Fruit fly (Drosophila melanogaster) whole organism, wandering third instar larva: ENCODE results near the gene CG43049.

Source experiments
- Abd-B ChIP-seq: fragments of >200 bp; optimal IDR thresholded peaks from 2 replicates; lab custom pipeline; 2017; ENCODE audit warnings: missing biosample characterization, missing genetic modification characterization
- CrebA ChIP-seq: fragments of 200-800 bp; sonication (Bioruptor generic); optimal IDR thresholded peaks from 2 replicates; lab custom pipeline; 2016; ENCODE audit warnings: missing biosample characterization, mild to moderate bottlenecking, missing genetic modification characterization, borderline replicate concordance
- Dfd ChIP-seq: fragments of >200 bp; optimal IDR thresholded peaks from 2 replicates; lab custom pipeline; 2017; ENCODE audit warnings: missing biosample characterization, missing genetic modification characterization
- Hnf4 ChIP-seq: fragments of 200-800 bp; sonication (Bioruptor generic); optimal IDR thresholded peaks from 2 replicates; lab custom pipeline; 2016; ENCODE audit warnings: missing biosample characterization, mild to moderate bottlenecking, missing genetic modification characterization
- Jra ChIP-seq: sonication (Bioruptor generic); optimal IDR thresholded peaks from 2 replicates; lab custom pipeline; 2016; ENCODE audit warnings: missing biosample characterization, missing genetic modification characterization
- Myc ChIP-seq: fragments of >200 bp; optimal IDR thresholded peaks from 2 replicates; lab custom pipeline; 2017
- Rel ChIP-seq, 2 experiments: fragments of 200-800 bp; sonication (Bioruptor generic) in 1 of 2; optimal IDR thresholded peaks; 2 replicates in 1 of 2; 3 replicates in 1 of 2; lab custom pipeline; 2016 to 2019; ENCODE audit warnings: mild to moderate bottlenecking in 2 of 2, missing biosample characterization in 2 of 2, missing genetic modification characterization in 2 of 2, moderate library complexity in 1 of 2
- foxo ChIP-seq, 2 experiments: fragments of 200-800 bp; sonication (Bioruptor generic); optimal IDR thresholded peaks; 2 replicates in 1 of 2; 3 replicates in 1 of 2; lab custom pipeline; 2016 to 2017; ENCODE audit warnings: missing biosample characterization in 2 of 2, missing genetic modification characterization in 2 of 2
- lola ChIP-seq: fragments of >200 bp; optimal IDR thresholded peaks from 2 replicates; lab custom pipeline; 2017; ENCODE audit warnings: missing biosample characterization, missing genetic modification characterization
- pan ChIP-seq: fragments of >200 bp; optimal IDR thresholded peaks from 2 replicates; lab custom pipeline; 2017
- psq ChIP-seq: fragments of 200-800 bp; sonication (Bioruptor generic); optimal IDR thresholded peaks from 3 replicates; lab custom pipeline; 2017; ENCODE audit warnings: missing biosample characterization, mild to moderate bottlenecking, missing genetic modification characterization, moderate library complexity
- sage ChIP-seq: fragments of 200-800 bp; sonication (Bioruptor generic); optimal IDR thresholded peaks from 2 replicates; lab custom pipeline; 2016; ENCODE audit warnings: missing biosample characterization, mild to moderate bottlenecking, missing genetic modification characterization

- TF ChIP-seq Jra, result no peak
- no peak for TF ChIP-seq pan (lab: Kevin White, UChicago)
- TF ChIP-seq Dfd (GFP tag; lab: Kevin White, UChicago), result no peak
- peak; percentile 54 for TF ChIP-seq psq
- TF ChIP-seq Hnf4 (GFP tag; lab: Kevin White, UChicago), result no peak
- no peak for TF ChIP-seq Abd-B (GFP tag; lab: Kevin White, UChicago)
- TF ChIP-seq lola, result no peak
- TF ChIP-seq foxo (GFP tag; optimal IDR thresholded peaks at IDR 0.05; lab: Kevin White, UChicago), result no peak
- TF ChIP-seq Rel (GFP tag; optimal IDR thresholded peaks at IDR 0.05; lab: Kevin White, UChicago), result no peak
- TF ChIP-seq Rel (tag; optimal IDR thresholded peaks at IDR 0.05; lab: Kevin White, UChicago), result peak; percentile 91
- no peak for TF ChIP-seq sage (GFP tag; lab: Kevin White, UChicago)
- no peak for TF ChIP-seq CrebA
- no peak for TF ChIP-seq Myc
These were observed 23.5 kb upstream of the CG43049 start, which contains the start of the genes arx and CG6843 for dm6 chr3L:18901411-18901810.
